Fruit fly (Drosophila melanogaster) whole organism: Measurements from ENCODE around the gene CG1764.

Source experiments
- CG8478 ChIP-seq: fragments of >200 bp; optimal IDR thresholded peaks from 2 replicates; lab custom pipeline; 2018; ENCODE audit warnings: inconsistent platforms
- EcR ChIP-seq, 2 experiments: fragments of >200 bp; optimal IDR thresholded peaks; 2 replicates each; lab custom pipeline; 2017; ENCODE audit warnings: missing biosample characterization in 2 of 2, missing genetic modification characterization in 2 of 2, missing genetic modification reagents in 2 of 2
- pan ChIP-seq: fragments of >200 bp; optimal IDR thresholded peaks from 2 replicates; lab custom pipeline; 2017
- psq ChIP-seq: fragments of >200 bp; optimal IDR thresholded peaks from 2 replicates; lab custom pipeline; 2017

dm6 chrX:13337454-13337853 is 35.2 kb upstream of the CG1764 start, which contains the start of gene RpS15Aa:
- TF ChIP-seq CG8478 (lab: Kevin White, UChicago) (no peak), pan (lab: Kevin White, UChicago) (no peak), psq (lab: Kevin White, UChicago) (no peak), EcR (GFP tag; optimal IDR thresholded peaks at IDR 0.05; lab: Kevin White, UChicago) (no peak)
